Worm (Caenorhabditis elegans): ENCODE measurements around the gene ncr-2.

- TF ChIP-seq scrt-1 (GFP tag; IDR thresholded peaks at IDR 0.05) (no peak), sea-1 (GFP tag; conservative IDR thresholded peaks at IDR 0.05) (no peak), flt-1 (GFP tag; IDR thresholded peaks at IDR 0.05) (no peak), ama-1 (optimal IDR thresholded peaks at IDR 0.05) (no peak), tra-4 (tag; optimal IDR thresholded peaks at IDR 0.05) (no peak), B0310.2 (tag; optimal IDR thresholded peaks at IDR 0.05) (no peak)
Measured at ce11 chrIII:8281310-8281709, 23.2 kb downstream of the ncr-2 start.
